Worm (Caenorhabditis elegans) whole organism, early embryonic: ENCODE measurements around the gene C07E3.8.
A peak's percentile ranks its signal among the peaks of the same experiment; 100 is the strongest.

Experiments used
- aly-1 ChIP-seq: sonication (generic microtip); optimal IDR thresholded peaks from 2 replicates; lab custom pipeline; 2016; ENCODE audit warnings: missing genetic modification characterization, missing compliant biosample characterization
- ceh-13 ChIP-seq: fragments of 200-800 bp; sonication (Bioruptor generic); optimal IDR thresholded peaks from 2 replicates; lab custom pipeline; 2018; ENCODE audit warnings: mild to moderate bottlenecking, missing genetic modification characterization, missing compliant biosample characterization
- tbx-11 ChIP-seq: fragments of 200-800 bp; sonication (Bioruptor generic); IDR thresholded peaks from 2 replicates; pipeline ENCODE4 v1.3.6; 2022; ENCODE audit warnings: missing genetic modification characterization, missing compliant biosample characterization
- tbx-37 ChIP-seq: fragments of 200-800 bp; sonication (Bioruptor generic); conservative IDR thresholded peaks from 2 replicates; pipeline ENCODE4 v1.3.6; 2022; ENCODE audit warnings: missing genetic modification reagents, missing genetic modification characterization, missing compliant biosample characterization

C07E3.8 gene

ce11 chrII:10395303-10395757 lies 43.3 kb downstream of the C07E3.8 start, which contains the start of gene T09F3.4:
Gene T09F3.4 (plus strand): TSS chrII:10395707.
- TF ChIP-seq aly-1: no peak
- peak; percentile 37; the same call in 1 of the 2 replicates for TF ChIP-seq tbx-37 (GFP tag; lab: Robert Waterston, UW)

- TF ChIP-seq aly-1: no peak
- TF ChIP-seq tbx-11 (GFP tag; lab: Robert Waterston, UW): no peak
- no peak for TF ChIP-seq ceh-13 (GFP tag; lab: Kevin White, UChicago)
Observed at ce11 chrII:10396578-10396977, 44.5 kb downstream of the C07E3.8 start, which contains the start of gene T09F3.5. Gene T09F3.5 (plus strand): TSS chrII:10396878.
